Worm (Caenorhabditis elegans) whole organism, L4 larva: ENCODE results near the gene let-653.

Experiments used
- F10B5.3 ChIP-seq: sonication (generic microtip); optimal IDR thresholded peaks from 2 replicates; lab custom pipeline; 2016; ENCODE audit warnings: mild to moderate bottlenecking, missing genetic modification characterization, missing compliant biosample characterization
- R02D3.7 ChIP-seq: fragments of 150-350 bp; sonication (generic microtip); optimal IDR thresholded peaks from 3 replicates; lab custom pipeline; 2014; ENCODE audit warnings: missing biosample characterization, missing genetic modification characterization
- T26A8.4 ChIP-seq: fragments of 200-800 bp; sonication (Bioruptor generic); IDR thresholded peaks from 2 replicates; pipeline ENCODE4 v1.3.6; 2022; ENCODE audit warnings: missing genetic modification characterization, missing compliant biosample characterization
- aha-1 ChIP-seq: fragments of 150-350 bp; peaks from one replicate; lab custom pipeline; 2014; ENCODE audit warnings: missing biosample characterization, missing genetic modification characterization
- cey-2 ChIP-seq: sonication (generic microtip); optimal IDR thresholded peaks from 3 replicates; lab custom pipeline; 2017; ENCODE audit warnings: missing genetic modification characterization, mild to moderate bottlenecking, missing compliant biosample characterization, antibody characterized with exemption, borderline replicate concordance; ENCODE audit not compliant: insufficient read depth
- daf-12 ChIP-seq: fragments of 150-350 bp; optimal IDR thresholded peaks from 2 replicates; lab custom pipeline; 2014; ENCODE audit warnings: missing biosample characterization, missing genetic modification reagents, missing genetic modification characterization
- daf-8 ChIP-seq: fragments of 200-800 bp; sonication (Bioruptor generic); IDR thresholded peaks from 2 replicates; pipeline ENCODE4 v1.3.6; 2022; ENCODE audit warnings: missing genetic modification characterization, missing compliant biosample characterization
- dmd-6 ChIP-seq: fragments of 200-800 bp; sonication (Bioruptor generic); IDR thresholded peaks from 2 replicates; pipeline ENCODE4 v1.3.6; 2022; ENCODE audit warnings: missing genetic modification reagents, missing genetic modification characterization, missing compliant biosample characterization
- dve-1 ChIP-seq: sonication (generic microtip); optimal IDR thresholded peaks from 2 replicates; lab custom pipeline; 2017; ENCODE audit warnings: antibody characterized with exemption, mild to moderate bottlenecking, missing genetic modification characterization, missing compliant biosample characterization; ENCODE audit not compliant: insufficient read depth
- fkh-10 ChIP-seq: fragments of 150-350 bp; optimal IDR thresholded peaks from 2 replicates; lab custom pipeline; 2014; ENCODE audit warnings: missing biosample characterization, missing genetic modification reagents, missing genetic modification characterization
- hlh-11 ChIP-seq: fragments of 200-800 bp; sonication (Bioruptor generic); optimal IDR thresholded peaks from 2 replicates; lab custom pipeline; 2018; ENCODE audit warnings: mild to moderate bottlenecking, missing genetic modification characterization, missing compliant biosample characterization
- hlh-30 ChIP-seq: sonication (generic microtip); optimal IDR thresholded peaks from 2 replicates; lab custom pipeline; 2017; ENCODE audit warnings: antibody characterized with exemption, mild to moderate bottlenecking, missing genetic modification characterization, missing compliant biosample characterization; ENCODE audit not compliant: insufficient read depth
- lin-1 ChIP-seq: fragments of 200-800 bp; sonication (Bioruptor generic); IDR thresholded peaks from 2 replicates; pipeline ENCODE4 v1.3.6; 2022; ENCODE audit warnings: missing genetic modification reagents, missing genetic modification characterization, missing compliant biosample characterization
- lir-3 ChIP-seq: sonication (generic microtip); optimal IDR thresholded peaks from 2 replicates; lab custom pipeline; 2016; ENCODE audit warnings: mild to moderate bottlenecking, missing genetic modification characterization, missing compliant biosample characterization
- mdl-1 ChIP-seq, 2 experiments: fragments of 150-350 bp in 1 of 2; sonication (generic microtip) in 1 of 2; optimal IDR thresholded peaks; 2 replicates each; lab custom pipeline; 2014 to 2017; ENCODE audit warnings: missing biosample characterization in 2 of 2, missing genetic modification characterization in 2 of 2
- mep-1 ChIP-seq: fragments of 150-350 bp; sonication (generic microtip); optimal IDR thresholded peaks from 3 replicates; lab custom pipeline; 2014; ENCODE audit warnings: missing biosample characterization, missing genetic modification characterization
- mxl-2 ChIP-seq: fragments of 200-800 bp; sonication (Bioruptor generic); conservative IDR thresholded peaks from 2 replicates; pipeline ENCODE4 v1.3.6; 2022; ENCODE audit warnings: missing genetic modification reagents, missing genetic modification characterization, missing compliant biosample characterization
- mxl-3 ChIP-seq: fragments of 200-800 bp; sonication (Bioruptor generic); optimal IDR thresholded peaks from 2 replicates; lab custom pipeline; 2018; ENCODE audit warnings: mild to moderate bottlenecking, missing genetic modification characterization, missing compliant biosample characterization
- nhr-10 ChIP-seq: fragments of 150-350 bp; optimal IDR thresholded peaks from 2 replicates; lab custom pipeline; 2014; ENCODE audit warnings: missing biosample characterization, missing genetic modification characterization
- nhr-25 ChIP-seq: sonication (generic microtip); optimal IDR thresholded peaks from 2 replicates; lab custom pipeline; 2017; ENCODE audit warnings: missing genetic modification characterization, mild to moderate bottlenecking, missing compliant biosample characterization, antibody characterized with exemption, moderate library complexity, borderline replicate concordance; ENCODE audit not compliant: insufficient read depth
- nhr-28 ChIP-seq: fragments of 150-350 bp; optimal IDR thresholded peaks from 2 replicates; lab custom pipeline; 2014; ENCODE audit warnings: missing biosample characterization, missing genetic modification characterization
- nhr-48 ChIP-seq: sonication (generic microtip); optimal IDR thresholded peaks from 2 replicates; lab custom pipeline; 2016; ENCODE audit warnings: mild to moderate bottlenecking, missing genetic modification characterization, missing compliant biosample characterization
- unc-130 ChIP-seq: sonication (generic microtip); optimal IDR thresholded peaks from 2 replicates; lab custom pipeline; 2016; ENCODE audit warnings: missing genetic modification reagents, missing genetic modification characterization, missing compliant biosample characterization
- unc-62 ChIP-seq, 3 experiments: fragments of 150-350 bp in 1 of 3; sonication (generic microtip); optimal IDR thresholded peaks in 2 of 3; peaks in 1 of 3; 1 replicate in 1 of 3; 2 replicates in 2 of 3; lab custom pipeline; 2014 to 2017; ENCODE audit warnings: missing biosample characterization in 3 of 3, missing genetic modification characterization in 3 of 3, missing genetic modification reagents in 3 of 3, missing genotype in 1 of 3
- vab-7 ChIP-seq: fragments of 200-800 bp; sonication (Bioruptor generic); IDR thresholded peaks from 2 replicates; pipeline ENCODE4 v1.3.6; 2022; ENCODE audit warnings: missing genetic modification reagents, missing genetic modification characterization, missing compliant biosample characterization
- ztf-11 ChIP-seq: fragments of 150-350 bp; optimal IDR thresholded peaks from 2 replicates; lab custom pipeline; 2014; ENCODE audit warnings: missing biosample characterization, missing genetic modification characterization
- ztf-7 ChIP-seq: fragments of 150-350 bp; optimal IDR thresholded peaks from 2 replicates; lab custom pipeline; 2014; ENCODE audit warnings: missing biosample characterization, missing genetic modification characterization

let-653 gene

DNA sequence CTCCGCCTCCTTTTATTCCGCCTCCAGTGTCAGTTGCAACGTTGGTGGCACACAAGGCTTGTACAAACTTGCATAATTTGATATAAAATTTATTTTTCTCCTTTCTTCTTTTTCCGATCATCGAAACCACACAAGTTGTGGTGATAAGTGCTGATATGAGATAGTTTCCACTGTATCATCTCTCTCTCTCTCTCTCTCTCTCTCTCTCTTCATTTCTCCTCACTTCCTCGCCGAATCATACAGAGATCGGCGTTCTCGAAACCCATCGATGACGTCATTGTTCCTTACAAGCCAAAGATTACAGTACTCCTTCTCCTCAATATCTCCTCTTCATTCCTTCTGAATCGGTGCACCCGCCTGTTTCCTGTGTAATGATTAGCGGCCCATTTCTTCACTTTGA lies 13.9 kb downstream of the let-653 start, which contains the start of gene nhr-43 (continued):
- TF ChIP-seq R02D3.7 (tag; lab: Kevin White, UChicago) (no peak), F10B5.3 (tag; lab: Kevin White, UChicago) (no peak), ztf-11 (tag; lab: Kevin White, UChicago) (no peak)

DNA sequence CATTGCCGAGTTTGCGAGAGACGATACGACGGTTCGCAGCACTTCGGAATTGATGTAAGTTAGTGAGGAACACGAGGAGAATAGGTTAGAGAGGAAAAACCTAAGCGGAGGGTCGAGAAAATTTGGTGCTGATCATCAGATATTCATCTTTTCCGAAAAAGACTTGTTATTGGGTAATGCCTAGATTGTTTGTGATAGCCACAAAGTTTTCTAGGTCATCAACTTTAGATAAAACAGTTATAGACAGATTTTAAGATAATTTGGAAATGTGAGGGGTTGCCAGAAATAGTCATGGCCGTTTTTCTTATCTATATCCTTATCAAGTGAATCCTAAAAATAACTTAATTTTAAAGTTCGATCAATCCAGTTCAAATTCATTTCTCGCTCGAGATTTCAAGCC lies 15.0 kb downstream of the let-653 start:
- TF ChIP-seq unc-62 (GFP tag; optimal IDR thresholded peaks at IDR 0.05 in 1 of 2; lab: Kevin White, UChicago) (peak in 1 of 2 experiments; percentile 90), unc-62 (tag; optimal IDR thresholded peaks at IDR 0.05; lab: Kevin White, UChicago) (no peak), dmd-6 (GFP tag; lab: Robert Waterston, UW) (no peak)

DNA sequence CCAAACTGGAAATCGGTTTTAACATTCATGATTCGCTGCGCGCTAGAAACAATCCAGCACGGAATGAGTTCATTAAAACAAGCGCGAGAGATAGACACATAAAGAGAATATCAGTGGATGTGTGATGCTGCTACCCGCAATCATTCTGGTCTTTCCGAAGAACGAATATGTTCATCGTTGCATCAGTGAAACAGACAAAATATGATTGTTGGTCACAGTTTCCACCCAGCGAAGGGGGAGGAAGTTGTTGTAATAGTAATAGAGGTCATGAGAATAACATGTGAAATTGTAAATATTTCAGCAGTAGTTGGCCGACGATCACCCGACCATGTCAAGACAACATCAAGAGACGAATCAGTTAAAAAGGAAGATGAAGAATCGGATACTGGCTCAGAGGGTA lies 15.8 kb downstream of the let-653 start:
- peak; percentile 9 for TF ChIP-seq mep-1 (tag; lab: Kevin White, UChicago)
- peak; percentile 34 for TF ChIP-seq nhr-10
- peak; percentile 49; the same call in 1 of the 2 replicates for TF ChIP-seq dmd-6 (GFP tag; lab: Robert Waterston, UW)
- TF ChIP-seq daf-8 (GFP tag; lab: Robert Waterston, UW): no peak
- no peak for TF ChIP-seq R02D3.7 (tag; lab: Kevin White, UChicago)
- no peak for TF ChIP-seq T26A8.4 (GFP tag; lab: Robert Waterston, UW)
- peak; percentile 48 for TF ChIP-seq nhr-48 (tag; lab: Kevin White, UChicago)
- TF ChIP-seq mdl-1 (tag; optimal IDR thresholded peaks at IDR 0.05; lab: Kevin White, UChicago): peak in 1 of 2 experiments; percentile 70
- peak; percentile 52; the same call in 1 of the 2 replicates for TF ChIP-seq mxl-2 (GFP tag; lab: Robert Waterston, UW)
- TF ChIP-seq hlh-30 (tag; lab: Kevin White, UChicago): peak; percentile 62
- peak; percentile 66 for TF ChIP-seq nhr-25 (tag; lab: Kevin White, UChicago)
- TF ChIP-seq cey-2 (tag; lab: Kevin White, UChicago): peak; percentile 54
- TF ChIP-seq nhr-28: peak; percentile 48
- peak; percentile 11 for TF ChIP-seq mxl-3 (GFP tag; lab: Kevin White, UChicago)
- TF ChIP-seq daf-12 (tag; lab: Kevin White, UChicago): no peak
- peak; percentile 55 for TF ChIP-seq hlh-11 (tag; lab: Kevin White, UChicago)

DNA sequence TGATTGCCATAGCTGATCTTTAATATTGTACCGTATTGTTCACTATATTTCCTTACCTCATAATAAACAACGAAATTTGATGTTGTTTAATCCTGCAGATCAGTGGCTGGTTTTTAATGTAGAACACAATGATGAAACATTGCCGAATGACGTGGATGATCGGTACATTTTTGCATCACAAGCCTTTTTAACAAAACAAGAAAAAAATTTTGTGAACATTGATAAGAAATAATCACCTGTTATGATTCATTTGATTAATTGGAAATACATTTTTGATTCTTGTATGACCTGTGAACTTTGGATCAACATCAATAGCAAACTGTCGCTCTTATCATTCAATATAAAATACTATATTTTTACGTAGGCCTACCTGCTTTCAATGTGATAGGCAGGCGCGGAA lies 17.4 kb downstream of the let-653 start:
- TF ChIP-seq nhr-48 (tag; lab: Kevin White, UChicago) (peak; percentile 10), mep-1 (tag; lab: Kevin White, UChicago) (peak; percentile 34), dve-1 (peak; percentile 27), hlh-11 (tag; lab: Kevin White, UChicago) (peak; percentile 24), hlh-30 (tag; lab: Kevin White, UChicago) (peak; percentile 33), unc-130 (GFP tag; lab: Kevin White, UChicago) (no peak), unc-62 (GFP tag; optimal IDR thresholded peaks at IDR 0.05 in 1 of 2; lab: Kevin White, UChicago) (no peak), unc-62 (tag; optimal IDR thresholded peaks at IDR 0.05; lab: Kevin White, UChicago) (no peak), aha-1 (tag; lab: Kevin White, UChicago) (peak; percentile 55), nhr-28 (peak; percentile 8)

DNA sequence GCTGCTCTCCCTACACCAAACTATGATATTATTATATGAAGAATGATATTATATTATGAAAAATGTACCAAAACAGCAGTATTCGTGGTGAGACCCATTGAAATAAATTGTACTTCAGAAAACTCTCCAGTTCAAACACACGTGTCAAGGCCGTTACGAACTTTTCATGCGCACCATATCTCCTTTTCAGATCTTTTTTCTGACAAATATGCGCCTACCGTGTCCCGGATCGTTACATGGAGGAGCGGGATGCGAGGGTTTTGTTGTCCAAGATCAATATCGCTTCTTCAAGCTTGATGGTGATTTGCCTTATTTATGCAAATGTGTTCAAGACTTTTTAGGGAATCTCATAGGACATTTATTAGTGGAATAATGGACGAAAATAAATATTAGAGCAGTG lies 18.3 kb downstream of the let-653 start:
- TF ChIP-seq mxl-3 (GFP tag; lab: Kevin White, UChicago) (no peak), aha-1 (tag; lab: Kevin White, UChicago) (peak; percentile 24)

DNA sequence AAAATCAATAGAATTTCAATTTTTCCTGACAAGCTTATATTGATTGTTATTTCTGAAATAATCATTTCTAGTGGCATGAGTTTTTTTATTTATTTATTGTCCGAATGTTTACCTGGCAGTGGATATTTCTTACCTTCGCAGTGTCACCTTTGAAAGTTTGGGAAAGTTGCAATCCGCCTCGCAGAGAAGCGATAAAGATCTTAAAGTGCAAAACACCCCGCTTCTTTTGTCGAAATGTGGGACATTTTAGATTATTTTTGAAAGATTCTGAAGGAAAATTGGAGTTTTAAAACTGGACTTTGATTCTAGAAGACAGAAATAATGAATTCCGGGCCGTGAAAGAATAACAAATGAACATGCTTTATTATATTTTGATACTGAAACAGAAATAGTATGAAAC lies 23.3 kb downstream of the let-653 start:
- TF ChIP-seq ztf-7 (tag; lab: Kevin White, UChicago) (no peak), lir-3 (tag; lab: Kevin White, UChicago) (no peak), lin-1 (GFP tag; lab: Robert Waterston, UW) (no peak), vab-7 (GFP tag; lab: Robert Waterston, UW) (no peak), fkh-10 (GFP tag; lab: Kevin White, UChicago) (no peak)
